Worm (Caenorhabditis elegans) whole organism, L4 larva: ENCODE measurements around the gene nprl-2.
A peak's percentile ranks its signal among the peaks of the same experiment; 100 is the strongest.

Experiments used
- F37D6.2 ChIP-seq: sonication (generic microtip); optimal IDR thresholded peaks from 2 replicates; lab custom pipeline; 2016; ENCODE audit warnings: mild to moderate bottlenecking, missing genetic modification characterization, missing compliant biosample characterization
- T20F7.1 ChIP-seq: fragments of 200-800 bp; sonication (Bioruptor generic); optimal IDR thresholded peaks from 2 replicates; lab custom pipeline; 2018; ENCODE audit warnings: mild to moderate bottlenecking, missing genetic modification characterization, missing compliant biosample characterization
- Y48G9A.11 ChIP-seq: fragments of 200-800 bp; sonication (Bioruptor generic); IDR thresholded peaks from 2 replicates; pipeline ENCODE4 v1.3.6; 2022; ENCODE audit warnings: missing genetic modification reagents, missing genetic modification characterization, missing compliant biosample characterization
- aha-1 ChIP-seq: fragments of 150-350 bp; peaks from one replicate; lab custom pipeline; 2014; ENCODE audit warnings: missing biosample characterization, missing genetic modification characterization
- ama-1 ChIP-seq: fragments of 150-350 bp; optimal IDR thresholded peaks from 2 replicates; lab custom pipeline; 2014; ENCODE audit warnings: inconsistent platforms, mixed read lengths
- ceh-32 ChIP-seq: sonication (generic microtip); optimal IDR thresholded peaks from 2 replicates; lab custom pipeline; 2016; ENCODE audit warnings: mild to moderate bottlenecking, missing genetic modification characterization, missing compliant biosample characterization; ENCODE audit not compliant: poor library complexity
- ceh-82 ChIP-seq: sonication (generic microtip); optimal IDR thresholded peaks from 2 replicates; lab custom pipeline; 2017; ENCODE audit warnings: missing biosample characterization, missing genetic modification characterization
- ces-1 ChIP-seq: fragments of 150-350 bp; sonication (generic microtip); optimal IDR thresholded peaks from 4 replicates; lab custom pipeline; 2014; ENCODE audit warnings: missing biosample characterization, missing genetic modification reagents, missing genetic modification characterization
- ctbp-1 ChIP-seq: fragments of 200-800 bp; sonication (Bioruptor generic); IDR thresholded peaks from 2 replicates; pipeline ENCODE4 v1.3.6; 2022; ENCODE audit warnings: missing genetic modification reagents, missing genetic modification characterization, missing compliant biosample characterization
- daf-16 ChIP-seq, 3 experiments: sonication (generic microtip); optimal IDR thresholded peaks; 2 replicates each; lab custom pipeline; 2016 to 2017; ENCODE audit warnings: missing genetic modification characterization in 3 of 3, missing genetic modification reagents in 3 of 3, mild to moderate bottlenecking in 2 of 3, missing compliant biosample characterization in 2 of 3, missing biosample characterization in 1 of 3, moderate library complexity in 1 of 3
- dmd-6 ChIP-seq: fragments of 200-800 bp; sonication (Bioruptor generic); IDR thresholded peaks from 2 replicates; pipeline ENCODE4 v1.3.6; 2022; ENCODE audit warnings: missing genetic modification reagents, missing genetic modification characterization, missing compliant biosample characterization
- dmd-9 ChIP-seq: fragments of 200-800 bp; sonication (Bioruptor generic); IDR thresholded peaks from 2 replicates; pipeline ENCODE4 v1.3.6; 2022; ENCODE audit warnings: missing genetic modification reagents, missing genetic modification characterization, missing compliant biosample characterization
- dve-1 ChIP-seq: sonication (generic microtip); optimal IDR thresholded peaks from 2 replicates; lab custom pipeline; 2017; ENCODE audit warnings: antibody characterized with exemption, mild to moderate bottlenecking, missing genetic modification characterization, missing compliant biosample characterization; ENCODE audit not compliant: insufficient read depth
- egl-43 ChIP-seq: fragments of 200-800 bp; sonication (Bioruptor generic); IDR thresholded peaks from 2 replicates; pipeline ENCODE4 v1.3.6; 2022; ENCODE audit warnings: missing genetic modification reagents, missing genetic modification characterization, missing compliant biosample characterization
- hlh-11 ChIP-seq: fragments of 200-800 bp; sonication (Bioruptor generic); optimal IDR thresholded peaks from 2 replicates; lab custom pipeline; 2018; ENCODE audit warnings: mild to moderate bottlenecking, missing genetic modification characterization, missing compliant biosample characterization
- hlh-30 ChIP-seq: sonication (generic microtip); optimal IDR thresholded peaks from 2 replicates; lab custom pipeline; 2017; ENCODE audit warnings: antibody characterized with exemption, mild to moderate bottlenecking, missing genetic modification characterization, missing compliant biosample characterization; ENCODE audit not compliant: insufficient read depth
- hmg-1.1 ChIP-seq: fragments of 200-800 bp; sonication (Bioruptor generic); IDR thresholded peaks from 2 replicates; pipeline ENCODE4 v1.3.6; 2022; ENCODE audit warnings: missing genetic modification reagents, missing genetic modification characterization, missing compliant biosample characterization
- lin-1 ChIP-seq: fragments of 200-800 bp; sonication (Bioruptor generic); IDR thresholded peaks from 2 replicates; pipeline ENCODE4 v1.3.6; 2022; ENCODE audit warnings: missing genetic modification reagents, missing genetic modification characterization, missing compliant biosample characterization
- lin-13 ChIP-seq: fragments of 150-350 bp; optimal IDR thresholded peaks from 2 replicates; lab custom pipeline; 2014; ENCODE audit warnings: missing biosample characterization, missing genetic modification reagents, missing genetic modification characterization
- lin-15B ChIP-seq: fragments of 150-350 bp; sonication (generic microtip); optimal IDR thresholded peaks from 3 replicates; lab custom pipeline; 2014; ENCODE audit warnings: missing biosample characterization, missing genetic modification characterization
- lin-38 ChIP-seq: fragments of 200-800 bp; sonication (Bioruptor generic); IDR thresholded peaks from 2 replicates; pipeline ENCODE4 v1.3.6; 2022; ENCODE audit warnings: missing genetic modification reagents, missing genetic modification characterization, missing compliant biosample characterization
- lir-3 ChIP-seq: sonication (generic microtip); optimal IDR thresholded peaks from 2 replicates; lab custom pipeline; 2016; ENCODE audit warnings: mild to moderate bottlenecking, missing genetic modification characterization, missing compliant biosample characterization
- lsy-2 ChIP-seq, 2 experiments: fragments of 150-350 bp in 1 of 2; sonication (generic microtip) in 1 of 2; optimal IDR thresholded peaks; 2 replicates each; lab custom pipeline; 2014 to 2017; ENCODE audit warnings: missing biosample characterization in 2 of 2, missing genetic modification characterization in 2 of 2
- madf-9 ChIP-seq: fragments of 200-800 bp; sonication (Bioruptor generic); conservative IDR thresholded peaks from 2 replicates; pipeline ENCODE4 v1.3.6; 2022; ENCODE audit warnings: missing genetic modification reagents, missing genetic modification characterization, missing compliant biosample characterization
- mdl-1 ChIP-seq, 2 experiments: fragments of 150-350 bp in 1 of 2; sonication (generic microtip) in 1 of 2; optimal IDR thresholded peaks; 2 replicates each; lab custom pipeline; 2014 to 2017; ENCODE audit warnings: missing biosample characterization in 2 of 2, missing genetic modification characterization in 2 of 2
- mep-1 ChIP-seq: fragments of 150-350 bp; sonication (generic microtip); optimal IDR thresholded peaks from 3 replicates; lab custom pipeline; 2014; ENCODE audit warnings: missing biosample characterization, missing genetic modification characterization
- mes-2 ChIP-seq: sonication (generic microtip); optimal IDR thresholded peaks from 2 replicates; lab custom pipeline; 2016; ENCODE audit warnings: missing genotype, mild to moderate bottlenecking, missing genetic modification characterization, missing compliant biosample characterization; ENCODE audit not compliant: poor library complexity, severe bottlenecking
- mxl-3 ChIP-seq: fragments of 200-800 bp; sonication (Bioruptor generic); optimal IDR thresholded peaks from 2 replicates; lab custom pipeline; 2018; ENCODE audit warnings: mild to moderate bottlenecking, missing genetic modification characterization, missing compliant biosample characterization
- nhr-10 ChIP-seq: fragments of 150-350 bp; optimal IDR thresholded peaks from 2 replicates; lab custom pipeline; 2014; ENCODE audit warnings: missing biosample characterization, missing genetic modification characterization
- nhr-102 ChIP-seq: sonication (generic microtip); optimal IDR thresholded peaks from 2 replicates; lab custom pipeline; 2016; ENCODE audit warnings: mild to moderate bottlenecking, missing genetic modification characterization, moderate library complexity, missing compliant biosample characterization
- nhr-11 ChIP-seq: fragments of 150-350 bp; optimal IDR thresholded peaks from 2 replicates; lab custom pipeline; 2014; ENCODE audit warnings: missing biosample characterization, missing genetic modification characterization
- nhr-28 ChIP-seq: fragments of 150-350 bp; optimal IDR thresholded peaks from 2 replicates; lab custom pipeline; 2014; ENCODE audit warnings: missing biosample characterization, missing genetic modification characterization
- nhr-42 ChIP-seq: fragments of 200-800 bp; sonication (Bioruptor generic); IDR thresholded peaks from 2 replicates; pipeline ENCODE4 v1.3.6; 2022; ENCODE audit warnings: missing genetic modification characterization, missing compliant biosample characterization
- nhr-48 ChIP-seq: sonication (generic microtip); optimal IDR thresholded peaks from 2 replicates; lab custom pipeline; 2016; ENCODE audit warnings: mild to moderate bottlenecking, missing genetic modification characterization, missing compliant biosample characterization
- nhr-77 ChIP-seq: fragments of 150-350 bp; optimal IDR thresholded peaks from 2 replicates; lab custom pipeline; 2014; ENCODE audit warnings: missing biosample characterization, missing genetic modification characterization
- php-3 ChIP-seq: fragments of 200-800 bp; sonication (Bioruptor generic); IDR thresholded peaks from 2 replicates; pipeline ENCODE4 v1.3.6; 2022; ENCODE audit warnings: missing genetic modification reagents, missing genetic modification characterization, missing compliant biosample characterization
- pqm-1 ChIP-seq: sonication (generic microtip); optimal IDR thresholded peaks from 2 replicates; lab custom pipeline; 2017; ENCODE audit warnings: missing biosample characterization, missing genetic modification characterization
- rbr-2 ChIP-seq: sonication (generic microtip); optimal IDR thresholded peaks from 2 replicates; lab custom pipeline; 2016; ENCODE audit warnings: missing genotype, missing genetic modification characterization, missing compliant biosample characterization
- tra-1 ChIP-seq: fragments of 200-800 bp; sonication (Bioruptor generic); IDR thresholded peaks from 2 replicates; pipeline ENCODE4 v1.3.6; 2022; ENCODE audit warnings: missing genetic modification reagents, missing genetic modification characterization, missing compliant biosample characterization
- unc-62 ChIP-seq, 3 experiments: fragments of 150-350 bp in 1 of 3; sonication (generic microtip); optimal IDR thresholded peaks in 2 of 3; peaks in 1 of 3; 1 replicate in 1 of 3; 2 replicates in 2 of 3; lab custom pipeline; 2014 to 2017; ENCODE audit warnings: missing biosample characterization in 3 of 3, missing genetic modification characterization in 3 of 3, missing genetic modification reagents in 3 of 3, missing genotype in 1 of 3
- vab-7 ChIP-seq: fragments of 200-800 bp; sonication (Bioruptor generic); IDR thresholded peaks from 2 replicates; pipeline ENCODE4 v1.3.6; 2022; ENCODE audit warnings: missing genetic modification reagents, missing genetic modification characterization, missing compliant biosample characterization
- zag-1 ChIP-seq: fragments of 150-350 bp; optimal IDR thresholded peaks from 2 replicates; lab custom pipeline; 2014; ENCODE audit warnings: missing biosample characterization, missing genetic modification characterization
- zfp-2 ChIP-seq: sonication (generic microtip); optimal IDR thresholded peaks from 2 replicates; lab custom pipeline; 2016; ENCODE audit warnings: mild to moderate bottlenecking, missing genetic modification characterization, missing compliant biosample characterization
- zfp-3 ChIP-seq: fragments of 200-800 bp; sonication (Bioruptor generic); conservative IDR thresholded peaks from 2 replicates; pipeline ENCODE4 v1.3.6; 2022; ENCODE audit warnings: missing genetic modification reagents, missing genetic modification characterization, missing compliant biosample characterization
- ztf-11 ChIP-seq: fragments of 150-350 bp; optimal IDR thresholded peaks from 2 replicates; lab custom pipeline; 2014; ENCODE audit warnings: missing biosample characterization, missing genetic modification characterization
- ztf-7 ChIP-seq: fragments of 150-350 bp; optimal IDR thresholded peaks from 2 replicates; lab custom pipeline; 2014; ENCODE audit warnings: missing biosample characterization, missing genetic modification characterization

Gene nprl-2

ce11 chrIV:7552100-7552499 is 4.5 kb upstream of the nprl-2 start:
- TF ChIP-seq unc-62 (GFP tag; optimal IDR thresholded peaks at IDR 0.05 in 1 of 2; lab: Kevin White, UChicago) (peak in 1 of 2 experiments; percentile 74), unc-62 (tag; optimal IDR thresholded peaks at IDR 0.05; lab: Kevin White, UChicago) (no peak), aha-1 (peak; percentile 70), hmg-1.1 (no peak)

- TF ChIP-seq zfp-2 (tag; lab: Kevin White, UChicago) (no peak), mdl-1 (tag; optimal IDR thresholded peaks at IDR 0.05; lab: Kevin White, UChicago) (peak in 1 of 2 experiments; percentile 33), nhr-77 (tag; lab: Kevin White, UChicago) (peak; percentile 66), lin-13 (peak; percentile 31), T20F7.1 (GFP tag; lab: Kevin White, UChicago) (peak; percentile 69), ceh-32 (no peak), madf-9 (no peak), zag-1 (tag; lab: Kevin White, UChicago) (no peak), nhr-42 (no peak), ama-1 (lab: Kevin White, UChicago) (peak; percentile 45), dve-1 (tag; lab: Kevin White, UChicago) (peak; percentile 80), ctbp-1 (GFP tag; lab: Robert Waterston, UW) (no peak), hlh-30 (tag; lab: Kevin White, UChicago) (peak; percentile 27), mep-1 (tag; lab: Kevin White, UChicago) (peak; percentile 66), lir-3 (tag; lab: Kevin White, UChicago) (no peak), Y48G9A.11 (GFP tag; lab: Robert Waterston, UW) (no peak), ces-1 (GFP tag; lab: Kevin White, UChicago) (no peak), nhr-10 (tag; lab: Kevin White, UChicago) (peak; percentile 2), F37D6.2 (tag; lab: Kevin White, UChicago) (no peak), vab-7 (no peak), lin-15B (tag; lab: Kevin White, UChicago) (no peak), egl-43 (no peak), nhr-48 (peak; percentile 0), nhr-28 (peak; percentile 96), lsy-2 (tag; optimal IDR thresholded peaks at IDR 0.05; lab: Kevin White, UChicago) (peak in 1 of 2 experiments; percentile 40), mes-2 (peak; percentile 52), lin-38 (GFP tag; lab: Robert Waterston, UW) (peak; percentile 48), pqm-1 (peak; percentile 58), ceh-82 (tag; lab: Kevin White, UChicago) (no peak), nhr-11 (peak; percentile 67), lin-1 (GFP tag; lab: Robert Waterston, UW) (no peak), zfp-3 (GFP tag; lab: Robert Waterston, UW) (no peak), ztf-7 (tag; lab: Kevin White, UChicago) (no peak), unc-62 (GFP tag; optimal IDR thresholded peaks at IDR 0.05 in 1 of 2; lab: Kevin White, UChicago) (peak in 1 of 2 experiments; percentile 89), unc-62 (tag; optimal IDR thresholded peaks at IDR 0.05; lab: Kevin White, UChicago) (no peak), ztf-11 (tag; lab: Kevin White, UChicago) (no peak), hlh-11 (tag; lab: Kevin White, UChicago) (peak; percentile 73), nhr-102 (tag; lab: Kevin White, UChicago) (no peak), tra-1 (GFP tag; lab: Robert Waterston, UW) (no peak), daf-16 (GFP tag; optimal IDR thresholded peaks at IDR 0.05; lab: Kevin White, UChicago) (peak in 1 of 2 experiments; percentile 78), daf-16 (tag; optimal IDR thresholded peaks at IDR 0.05; lab: Kevin White, UChicago) (peak; percentile 92), mxl-3 (GFP tag; lab: Kevin White, UChicago) (peak; percentile 44), php-3 (GFP tag; lab: Robert Waterston, UW) (0 out of 2 replicates have a peak, but pooled peaks have one; percentile 9), dmd-9 (GFP tag; lab: Robert Waterston, UW) (no peak), dmd-6 (GFP tag; lab: Robert Waterston, UW) (peak; percentile 63), rbr-2 (tag; lab: Kevin White, UChicago) (peak; percentile 9), hmg-1.1 (no peak)
Observed at ce11 chrIV:7552958-7553553, 3.6 kb upstream of the nprl-2 start, which contains the start of gene dif-1. dif-1 (minus strand) TSS chrIV:7553008.
